Worm (Caenorhabditis elegans): ENCODE data around the gene C16C8.26.

DNA sequence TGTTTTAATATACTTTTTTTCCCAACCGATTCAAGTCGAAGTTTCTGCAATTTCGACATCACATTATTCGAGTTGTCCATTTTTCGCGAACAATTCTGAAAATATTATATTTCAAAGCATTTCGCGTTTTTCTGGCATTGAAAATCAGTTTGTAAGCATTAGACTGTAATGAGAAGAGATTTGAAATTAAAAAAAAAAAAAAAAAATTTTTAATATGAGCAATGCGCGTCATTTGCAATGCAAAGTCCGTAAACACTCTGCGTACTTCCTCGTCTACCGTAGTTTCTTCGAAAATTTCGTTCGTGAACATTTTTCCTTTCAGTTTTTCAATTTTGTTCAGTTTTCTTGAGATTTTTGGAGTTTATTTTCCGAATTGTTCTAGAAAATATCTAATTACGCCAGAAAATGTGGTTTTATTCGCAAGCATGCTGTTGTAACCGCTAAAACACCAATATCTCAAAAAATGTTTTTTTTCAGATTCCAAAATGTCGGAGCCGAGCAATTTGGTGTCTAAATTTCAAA lies 12.8 kb downstream of the C16C8.26 start, which contains the start of the genes C16C8.5 and C16C8.16:
- TF ChIP-seq tbx-37 (GFP tag; conservative IDR thresholded peaks at IDR 0.05): no peak
- TF ChIP-seq ama-1 (optimal IDR thresholded peaks at IDR 0.05): no peak
- TF ChIP-seq flt-1 (GFP tag; IDR thresholded peaks at IDR 0.05): no peak
- no peak for TF ChIP-seq hmbx-1 (tag; optimal IDR thresholded peaks at IDR 0.05)
- TF ChIP-seq tra-4 (tag; optimal IDR thresholded peaks at IDR 0.05): no peak
- TF ChIP-seq pes-1 (GFP tag; IDR thresholded peaks at IDR 0.05): no peak
- no peak for TF ChIP-seq tbx-11 (GFP tag; IDR thresholded peaks at IDR 0.05)
- TF ChIP-seq ceh-36 (tag; optimal IDR thresholded peaks at IDR 0.05): no peak
- no peak for TF ChIP-seq hmg-4 (GFP tag; optimal IDR thresholded peaks at IDR 0.05)

Measured in whole organism, early embryonic.